Fruit fly (Drosophila melanogaster) whole organism, embryonic: ENCODE results near the gene CG17777.
A peak's percentile ranks its signal among the peaks of the same experiment; 100 is the strongest.

Source experiments
- ATbp ChIP-seq: fragments of 200-800 bp; sonication (Bioruptor generic); optimal IDR thresholded peaks from 2 replicates; lab custom pipeline; 2017; ENCODE audit warnings: missing biosample characterization, mild to moderate bottlenecking, missing genetic modification characterization, missing genetic modification reagents
- CG10147 ChIP-seq: fragments of 200-800 bp; sonication (Bioruptor generic); optimal IDR thresholded peaks from 2 replicates; lab custom pipeline; 2019; ENCODE audit warnings: missing biosample characterization, mild to moderate bottlenecking, missing genetic modification characterization, moderate library complexity
- CG11247 ChIP-seq: fragments of 200-800 bp; sonication (Bioruptor generic); IDR thresholded peaks from 2 replicates; pipeline ENCODE4 v1.3.6; 2022; ENCODE audit warnings: missing biosample characterization, missing genetic modification characterization
- CG11456 ChIP-seq: fragments of 200-800 bp; sonication (Bioruptor generic); IDR thresholded peaks from 3 replicates; pipeline ENCODE4 v1.3.6; 2022; ENCODE audit warnings: missing biosample characterization, missing genetic modification characterization
- CG12155 ChIP-seq: fragments of 200-800 bp; sonication (Bioruptor generic); optimal IDR thresholded peaks from 3 replicates; lab custom pipeline; 2016; ENCODE audit warnings: missing biosample characterization, missing genetic modification characterization
- CG12769 ChIP-seq: fragments of 200-800 bp; sonication (Bioruptor generic); optimal IDR thresholded peaks from 2 replicates; lab custom pipeline; 2019; ENCODE audit warnings: missing biosample characterization, mild to moderate bottlenecking, missing genetic modification characterization, moderate library complexity
- CG15073 ChIP-seq: fragments of 200-800 bp; sonication (Bioruptor generic); optimal IDR thresholded peaks from 2 replicates; lab custom pipeline; 2016; ENCODE audit warnings: missing biosample characterization, missing genetic modification characterization
- CG15269 ChIP-seq: fragments of 200-800 bp; sonication (Bioruptor generic); optimal IDR thresholded peaks from 2 replicates; lab custom pipeline; 2018; ENCODE audit warnings: missing biosample characterization, mild to moderate bottlenecking, missing genetic modification characterization, moderate library complexity
- CG16813 ChIP-seq: fragments of 200-800 bp; sonication (Bioruptor generic); IDR thresholded peaks from 3 replicates; pipeline ENCODE4 v1.3.6; 2022; ENCODE audit warnings: missing biosample characterization, missing genetic modification characterization; ENCODE audit not compliant: partially characterized antibody
- CG2116 ChIP-seq: fragments of 200-800 bp; sonication (Bioruptor generic); optimal IDR thresholded peaks from 3 replicates; lab custom pipeline; 2018; ENCODE audit warnings: missing biosample characterization, mild to moderate bottlenecking, missing genetic modification characterization
- CG2129 ChIP-seq: fragments of 200-800 bp; sonication (Bioruptor generic); IDR thresholded peaks from 2 replicates; pipeline ENCODE4 v1.3.6; 2022; ENCODE audit warnings: missing biosample characterization, missing genetic modification characterization; ENCODE audit not compliant: partially characterized antibody
- CG32532 ChIP-seq: fragments of 200-800 bp; sonication (Bioruptor generic); IDR thresholded peaks from 2 replicates; pipeline ENCODE4 v1.3.6; 2022; ENCODE audit warnings: missing biosample characterization, missing genetic modification characterization
- CG3281 ChIP-seq: fragments of 200-800 bp; sonication (Bioruptor generic); optimal IDR thresholded peaks from 3 replicates; lab custom pipeline; 2017; ENCODE audit warnings: missing biosample characterization, mild to moderate bottlenecking, missing genetic modification characterization
- CG6175 ChIP-seq: fragments of 200-800 bp; sonication (Bioruptor generic); IDR thresholded peaks from 3 replicates; pipeline ENCODE4 v1.3.6; 2022; ENCODE audit warnings: missing biosample characterization, missing genetic modification characterization
- CG6791 ChIP-seq: fragments of 200-800 bp; sonication (Bioruptor generic); IDR thresholded peaks from 3 replicates; pipeline ENCODE4 v1.3.6; 2022; ENCODE audit warnings: missing biosample characterization, missing genetic modification characterization; ENCODE audit not compliant: partially characterized antibody
- CG9797 ChIP-seq: fragments of 200-800 bp; sonication (Bioruptor generic); optimal IDR thresholded peaks from 3 replicates; lab custom pipeline; 2018; ENCODE audit warnings: missing biosample characterization, mild to moderate bottlenecking, missing genetic modification characterization
- CHES-1-like ChIP-seq: fragments of 200-800 bp; sonication (Bioruptor generic); optimal IDR thresholded peaks from 2 replicates; lab custom pipeline; 2016; ENCODE audit warnings: missing biosample characterization, missing genetic modification characterization
- Camta ChIP-seq: fragments of 200-800 bp; sonication (Bioruptor generic); optimal IDR thresholded peaks from 2 replicates; lab custom pipeline; 2016; ENCODE audit warnings: missing biosample characterization, missing genetic modification characterization
- Doc3 ChIP-seq: fragments of 200-800 bp; sonication (Bioruptor generic); IDR thresholded peaks from 3 replicates; pipeline ENCODE4 v1.3.6; 2022; ENCODE audit warnings: missing biosample characterization, missing genetic modification characterization; ENCODE audit not compliant: partially characterized antibody
- Lhr ChIP-seq: fragments of 200-800 bp; sonication (Bioruptor generic); optimal IDR thresholded peaks from 3 replicates; lab custom pipeline; 2017; ENCODE audit warnings: mild to moderate bottlenecking, missing biosample characterization, missing genetic modification reagents, missing genetic modification characterization
- MTF-1 ChIP-seq: fragments of 200-800 bp; sonication (Bioruptor generic); optimal IDR thresholded peaks from 2 replicates; lab custom pipeline; 2018; ENCODE audit warnings: missing biosample characterization, mild to moderate bottlenecking, missing genetic modification characterization, borderline replicate concordance
- Med ChIP-seq: fragments of 200-800 bp; sonication (Bioruptor generic); peaks from one replicate; lab custom pipeline; 2016; ENCODE audit warnings: missing biosample characterization, missing genetic modification characterization, mild to moderate bottlenecking, inconsistent platforms, moderate library complexity
- NK7.1 ChIP-seq: fragments of 200-800 bp; sonication (Bioruptor generic); optimal IDR thresholded peaks from 3 replicates; lab custom pipeline; 2016; ENCODE audit warnings: missing biosample characterization, missing genetic modification characterization
- Nf-YC ChIP-seq: fragments of 200-800 bp; optimal IDR thresholded peaks from 3 replicates; lab custom pipeline; 2019; ENCODE audit warnings: missing biosample characterization, mild to moderate bottlenecking, missing genetic modification characterization, moderate library complexity
- Pdp1 ChIP-seq, 2 experiments: fragments of 200-800 bp; sonication (Bioruptor generic); optimal IDR thresholded peaks; 3 replicates each; lab custom pipeline; 2016; ENCODE audit warnings: missing biosample characterization in 2 of 2, missing genetic modification characterization in 2 of 2, mild to moderate bottlenecking in 1 of 2, moderate library complexity in 1 of 2
- Ptx1 ChIP-seq: fragments of 200-800 bp; sonication (Bioruptor generic); IDR thresholded peaks from 2 replicates; pipeline ENCODE4 v1.3.6; 2022; ENCODE audit warnings: missing biosample characterization, missing genetic modification characterization
- Ravus ChIP-seq: fragments of 200-800 bp; sonication (Bioruptor generic); IDR thresholded peaks from 2 replicates; pipeline ENCODE4 v1.3.6; 2022; ENCODE audit warnings: missing biosample characterization, missing genetic modification characterization
- Rfx ChIP-seq: fragments of 200-800 bp; sonication (Bioruptor generic); IDR thresholded peaks from 2 replicates; pipeline ENCODE4 v1.3.6; 2022; ENCODE audit warnings: missing biosample characterization, missing genetic modification characterization
- Sin3A ChIP-seq: fragments of >200 bp; optimal IDR thresholded peaks from 2 replicates; lab custom pipeline; 2018
- Sox100B ChIP-seq: fragments of 200-800 bp; sonication (Bioruptor generic); optimal IDR thresholded peaks from 3 replicates; lab custom pipeline; 2018; ENCODE audit warnings: missing biosample characterization, mild to moderate bottlenecking, missing genetic modification characterization
- bab2 ChIP-seq: fragments of 200-800 bp; sonication (Bioruptor generic); optimal IDR thresholded peaks from 2 replicates; lab custom pipeline; 2016; ENCODE audit warnings: missing biosample characterization, missing genetic modification characterization
- bcd ChIP-seq: fragments of 200-800 bp; sonication (Bioruptor generic); optimal IDR thresholded peaks from 2 replicates; lab custom pipeline; 2017; ENCODE audit warnings: missing biosample characterization, mild to moderate bottlenecking, missing genetic modification characterization
- chif ChIP-seq, 2 experiments: fragments of 200-800 bp; sonication (Bioruptor generic); optimal IDR thresholded peaks; 3 replicates each; lab custom pipeline; 2016; ENCODE audit warnings: missing biosample characterization in 2 of 2, missing genetic modification characterization in 2 of 2
- chm ChIP-seq: fragments of 200-800 bp; sonication (Bioruptor generic); IDR thresholded peaks from 2 replicates; pipeline ENCODE4 v1.3.6; 2022; ENCODE audit warnings: missing biosample characterization, missing genetic modification characterization
- ci ChIP-seq: fragments of 200-800 bp; sonication (Bioruptor generic); IDR thresholded peaks from 3 replicates; pipeline ENCODE4 v1.3.6; 2022; ENCODE audit warnings: missing biosample characterization, missing genetic modification characterization
- crol ChIP-seq: fragments of 200-800 bp; sonication (Bioruptor generic); IDR thresholded peaks from 2 replicates; pipeline ENCODE4 v1.3.6; 2022; ENCODE audit warnings: missing biosample characterization, missing genetic modification characterization
- dpn ChIP-seq, 2 experiments: fragments of 200-800 bp; sonication (Bioruptor generic); optimal IDR thresholded peaks; 3 replicates each; lab custom pipeline; 2016; ENCODE audit warnings: missing biosample characterization in 2 of 2, missing genetic modification characterization in 2 of 2
- eve ChIP-seq, 2 experiments: fragments of >200 bp; optimal IDR thresholded peaks; 2 replicates each; lab custom pipeline; 2017; ENCODE audit warnings: missing biosample characterization in 2 of 2, missing genetic modification characterization in 2 of 2
- eyg ChIP-seq: fragments of 200-800 bp; sonication (Bioruptor generic); optimal IDR thresholded peaks from 3 replicates; lab custom pipeline; 2016; ENCODE audit warnings: missing biosample characterization, missing genetic modification characterization
- gfzf ChIP-seq: fragments of 200-800 bp; sonication (Bioruptor generic); optimal IDR thresholded peaks from 2 replicates; lab custom pipeline; 2016; ENCODE audit warnings: missing biosample characterization, mild to moderate bottlenecking, missing genetic modification characterization, moderate library complexity
- hth ChIP-seq: fragments of >200 bp; optimal IDR thresholded peaks from 2 replicates; lab custom pipeline; 2017; ENCODE audit warnings: inconsistent platforms
- kah ChIP-seq: fragments of 200-800 bp; sonication (Bioruptor generic); optimal IDR thresholded peaks from 2 replicates; lab custom pipeline; 2018; ENCODE audit warnings: missing biosample characterization, mild to moderate bottlenecking, missing genetic modification characterization
- lab ChIP-seq: fragments of 200-800 bp; sonication (Bioruptor generic); optimal IDR thresholded peaks from 3 replicates; lab custom pipeline; 2017; ENCODE audit warnings: missing biosample characterization, missing genetic modification characterization, mild to moderate bottlenecking, moderate library complexity, missing genetic modification reagents
- maf-S ChIP-seq: fragments of 200-800 bp; sonication (Bioruptor generic); optimal IDR thresholded peaks from 2 replicates; lab custom pipeline; 2016; ENCODE audit warnings: missing biosample characterization, missing genetic modification characterization
- so ChIP-seq: fragments of 200-800 bp; sonication (Bioruptor generic); IDR thresholded peaks from 3 replicates; pipeline ENCODE4 v1.3.6; 2022; ENCODE audit warnings: missing biosample characterization, missing genetic modification characterization
- sug ChIP-seq: fragments of 200-800 bp; optimal IDR thresholded peaks from 2 replicates; lab custom pipeline; 2019; ENCODE audit warnings: missing biosample characterization, mild to moderate bottlenecking, missing genetic modification characterization, moderate library complexity
- trem ChIP-seq: fragments of 200-800 bp; optimal IDR thresholded peaks from 3 replicates; lab custom pipeline; 2019; ENCODE audit warnings: missing biosample characterization, mild to moderate bottlenecking, missing genetic modification characterization, moderate library complexity
- tup ChIP-seq: fragments of 200-800 bp; sonication (Bioruptor generic); optimal IDR thresholded peaks from 2 replicates; lab custom pipeline; 2016; ENCODE audit warnings: missing biosample characterization, mild to moderate bottlenecking, missing genetic modification characterization, moderate library complexity
- twi ChIP-seq: fragments of 200-800 bp; optimal IDR thresholded peaks from 2 replicates; lab custom pipeline; 2019; ENCODE audit warnings: missing biosample characterization, mild to moderate bottlenecking, missing genetic modification characterization, moderate library complexity
- unc-4 ChIP-seq: fragments of 200-800 bp; sonication (Bioruptor generic); IDR thresholded peaks from 2 replicates; pipeline ENCODE4 v1.3.6; 2022; ENCODE audit warnings: missing biosample characterization, missing genetic modification characterization; ENCODE audit not compliant: partially characterized antibody

The CG17777 gene

dm6 chrX:2158668-2159163 lies 27.9 kb upstream of the CG17777 start, which contains the start of gene wapl (continued):
- no peak for TF ChIP-seq maf-S
- peak; percentile 93 for TF ChIP-seq CG16813
- no peak for TF ChIP-seq CG15269 (tag; lab: Kevin White, UChicago)
- TF ChIP-seq CG15073 (GFP tag; lab: Kevin White, UChicago) = no peak
- no peak for TF ChIP-seq bcd (GFP tag; lab: Kevin White, UChicago)
- TF ChIP-seq CG3281 (GFP tag; lab: Kevin White, UChicago) = no peak
- TF ChIP-seq chm = no peak
- peak; percentile 86 for TF ChIP-seq CG2116 (GFP tag; lab: Kevin White, UChicago)
- TF ChIP-seq Nf-YC = peak; percentile 21
- peak; percentile 77 for TF ChIP-seq CG2129 (GFP tag; lab: Robert Waterston, UW)
- TF ChIP-seq bab2 (GFP tag; lab: Kevin White, UChicago) = no peak
- peak; percentile 44; the same call in 1 of the 3 replicates for TF ChIP-seq ci
- TF ChIP-seq CG9797 (GFP tag; lab: Kevin White, UChicago) = peak; percentile 85
- TF ChIP-seq CG11456 (GFP tag; lab: Robert Waterston, UW) = no peak
- peak; percentile 25 for TF ChIP-seq CG10147 (GFP tag; lab: Kevin White, UChicago)
- TF ChIP-seq kah (GFP tag; lab: Kevin White, UChicago) = no peak
- TF ChIP-seq Rfx (GFP tag; lab: Robert Waterston, UW) = peak; percentile 71
- peak; percentile 82 for TF ChIP-seq Sin3A (lab: Kevin White, UChicago)
- TF ChIP-seq unc-4 (GFP tag; lab: Robert Waterston, UW) = peak; percentile 96
- no peak for TF ChIP-seq Ravus (GFP tag; lab: Robert Waterston, UW)
- no peak for TF ChIP-seq CG12769 (tag; lab: Kevin White, UChicago)
- no peak for TF ChIP-seq ATbp (GFP tag; lab: Kevin White, UChicago)
- TF ChIP-seq Pdp1 (GFP tag; optimal IDR thresholded peaks at IDR 0.05; lab: Kevin White, UChicago) = peak in 1 of 2 experiments; percentile 44
- TF ChIP-seq Lhr = peak; percentile 67
- TF ChIP-seq NK7.1 (GFP tag; lab: Kevin White, UChicago) = no peak
- peak; percentile 19 for TF ChIP-seq lab (GFP tag; lab: Kevin White, UChicago)
- peak; percentile 49 for TF ChIP-seq sug
- TF ChIP-seq chif (GFP tag; optimal IDR thresholded peaks at IDR 0.05; lab: Kevin White, UChicago) = peak in 1 of 2 experiments; percentile 17
- no peak for TF ChIP-seq CG6175 (GFP tag; lab: Robert Waterston, UW)
- TF ChIP-seq eyg (GFP tag; lab: Kevin White, UChicago) = no peak
- TF ChIP-seq crol (GFP tag; lab: Robert Waterston, UW) = no peak
- TF ChIP-seq gfzf (GFP tag; lab: Kevin White, UChicago) = peak; percentile 76
- no peak for TF ChIP-seq CG11247 (GFP tag; lab: Robert Waterston, UW)
- peak; percentile 30 for TF ChIP-seq dpn (GFP tag; optimal IDR thresholded peaks at IDR 0.05; lab: Kevin White, UChicago)
- 0 out of 2 replicates have a peak, but pooled peaks have one; percentile 10 for TF ChIP-seq Ptx1
- no peak for TF ChIP-seq MTF-1 (GFP tag; lab: Kevin White, UChicago)
- no peak for TF ChIP-seq Camta (GFP tag; lab: Kevin White, UChicago)
- no peak for TF ChIP-seq twi
- TF ChIP-seq CG12155 (GFP tag; lab: Kevin White, UChicago) = peak; percentile 12
- TF ChIP-seq Sox100B (GFP tag; lab: Kevin White, UChicago) = no peak
- peak; percentile 75 for TF ChIP-seq trem
- no peak for TF ChIP-seq so (GFP tag; lab: Robert Waterston, UW)
- no peak for TF ChIP-seq hth (lab: Kevin White, UChicago)
- peak; percentile 95 for TF ChIP-seq CG6791 (GFP tag; lab: Robert Waterston, UW)
- no peak for TF ChIP-seq eve (GFP tag; optimal IDR thresholded peaks at IDR 0.05; lab: Kevin White, UChicago)
- TF ChIP-seq tup (GFP tag; lab: Kevin White, UChicago) = no peak
- 0 out of 2 replicates have a peak, but pooled peaks have one; percentile 47 for TF ChIP-seq CG32532 (GFP tag; lab: Robert Waterston, UW)
- TF ChIP-seq Doc3 = peak; percentile 91
- TF ChIP-seq Med (GFP tag; lab: Kevin White, UChicago) = peak; percentile 92
- peak; percentile 37 for TF ChIP-seq CHES-1-like
